Fruit fly (Drosophila melanogaster): ENCODE data around the gene sip2.

The sip2 gene

DNA sequence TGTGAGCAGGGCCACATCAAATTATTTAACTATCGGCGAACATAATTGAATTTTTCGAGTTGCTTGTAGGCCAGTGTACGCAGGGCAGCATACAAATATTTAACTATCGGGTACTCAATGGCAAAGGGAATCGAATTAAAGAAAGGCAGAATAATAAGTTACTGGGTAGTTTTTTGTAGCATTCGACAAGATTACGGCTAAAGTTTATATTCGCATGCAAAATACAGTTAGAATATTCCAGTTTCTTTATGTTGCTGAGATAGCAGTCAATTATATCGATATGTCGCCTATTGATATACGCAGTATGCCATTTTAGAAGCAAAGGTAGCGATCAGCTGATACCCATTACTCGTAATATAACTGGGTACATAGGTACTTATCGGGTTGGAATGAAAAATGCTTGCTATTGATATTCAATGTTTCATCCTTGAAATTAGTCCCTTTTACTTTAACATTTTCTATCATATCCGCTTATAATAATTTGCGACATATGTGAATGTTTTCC, 4.2 kb upstream of the sip2 start (continued):
- peak; percentile 34 for TF ChIP-seq gcm (GFP tag; optimal IDR thresholded peaks at IDR 0.05)
- TF ChIP-seq chinmo (GFP tag; IDR thresholded peaks at IDR 0.05; ENCODE audit: partially characterized antibody), result no peak; the same call in 3 of the 4 replicates
- no peak for TF ChIP-seq CG9609 (GFP tag; optimal IDR thresholded peaks at IDR 0.05)
- TF ChIP-seq D (optimal IDR thresholded peaks at IDR 0.05), result no peak
- TF ChIP-seq D (GFP tag; optimal IDR thresholded peaks at IDR 0.05), result no peak
- no peak for TF ChIP-seq ap (GFP tag; IDR thresholded peaks at IDR 0.05)
- peak; percentile 19; the same call in 1 of the 2 replicates for TF ChIP-seq CG42726 (GFP tag; IDR thresholded peaks at IDR 0.05; ENCODE audit: partially characterized antibody)
- peak; percentile 96 for TF ChIP-seq Dll (GFP tag; IDR thresholded peaks at IDR 0.05; ENCODE audit: partially characterized antibody)
- no peak for TF ChIP-seq pita (GFP tag; optimal IDR thresholded peaks at IDR 0.05)
- TF ChIP-seq bsh (GFP tag; optimal IDR thresholded peaks at IDR 0.05), result peak in 1 of 2 experiments; percentile 68
- TF ChIP-seq CG14014 (GFP tag; IDR thresholded peaks at IDR 0.05), result peak; percentile 22
- peak; percentile 54 for TF ChIP-seq ERR (GFP tag; optimal IDR thresholded peaks at IDR 0.05)
- peak; percentile 26 for TF ChIP-seq wek (GFP tag; optimal IDR thresholded peaks at IDR 0.05)
- TF ChIP-seq jumu (GFP tag; optimal IDR thresholded peaks at IDR 0.05), result peak; percentile 36
- no peak for TF ChIP-seq schlank (tag; optimal IDR thresholded peaks at IDR 0.05)
- TF ChIP-seq ci (GFP tag; IDR thresholded peaks at IDR 0.05), result peak; percentile 81
- peak; percentile 67 for TF ChIP-seq Gug (GFP tag; IDR thresholded peaks at IDR 0.05)
- peak; percentile 59 for TF ChIP-seq Hsf (GFP tag; optimal IDR thresholded peaks at IDR 0.05)
- peak; percentile 81; the same call in 1 of the 2 replicates for TF ChIP-seq bbx (GFP tag; IDR thresholded peaks at IDR 0.05; ENCODE audit: partially characterized antibody)
- peak; percentile 30 for TF ChIP-seq CG4854 (GFP tag; optimal IDR thresholded peaks at IDR 0.05)
- no peak for TF ChIP-seq CG8359 (GFP tag; optimal IDR thresholded peaks at IDR 0.05; ENCODE audit: borderline replicate concordance)
- no peak for TF ChIP-seq gem (tag; optimal IDR thresholded peaks at IDR 0.05)
- TF ChIP-seq Atf3 (GFP tag; optimal IDR thresholded peaks at IDR 0.05), result peak; percentile 23
- peak in 1 of 2 experiments; percentile 34 for TF ChIP-seq crp (GFP tag; optimal IDR thresholded peaks at IDR 0.05)
- TF ChIP-seq CG16779 (GFP tag; IDR thresholded peaks at IDR 0.05), result no peak
- TF ChIP-seq ewg (GFP tag; optimal IDR thresholded peaks at IDR 0.05), result no peak
- TF ChIP-seq CG6254 (GFP tag; optimal IDR thresholded peaks at IDR 0.05), result peak; percentile 17
- peak; percentile 61 for TF ChIP-seq fu2 (GFP tag; optimal IDR thresholded peaks at IDR 0.05)
- TF ChIP-seq CG1233 (GFP tag; optimal IDR thresholded peaks at IDR 0.05), result peak; percentile 8
- peak; percentile 15 for TF ChIP-seq Nf-YC (tag; optimal IDR thresholded peaks at IDR 0.05)
- peak; percentile 29 for TF ChIP-seq Fer3 (tag; optimal IDR thresholded peaks at IDR 0.05)
- no peak for TF ChIP-seq CG10274 (GFP tag; optimal IDR thresholded peaks at IDR 0.05)
- TF ChIP-seq CG10267 (tag; optimal IDR thresholded peaks at IDR 0.05), result peak; percentile 26
- TF ChIP-seq Meics (GFP tag; optimal IDR thresholded peaks at IDR 0.05), result peak; percentile 45
- TF ChIP-seq pb (GFP tag; optimal IDR thresholded peaks at IDR 0.05), result peak; percentile 37
- peak; percentile 52 for TF ChIP-seq Hmr (GFP tag; optimal IDR thresholded peaks at IDR 0.05)
- no peak for TF ChIP-seq sqz (GFP tag; optimal IDR thresholded peaks at IDR 0.05)
- no peak for TF ChIP-seq CG12744 (GFP tag; optimal IDR thresholded peaks at IDR 0.05)
- TF ChIP-seq CG9727 (GFP tag; optimal IDR thresholded peaks at IDR 0.05), result peak; percentile 46
- peak; percentile 24; the same call in 2 of the 3 replicates for TF ChIP-seq CG14050 (GFP tag; IDR thresholded peaks at IDR 0.05)
- TF ChIP-seq nmo (GFP tag; optimal IDR thresholded peaks at IDR 0.05), result peak; percentile 32
- TF ChIP-seq Taf1 (GFP tag; IDR thresholded peaks at IDR 0.05), result no peak
- peak; percentile 92 for TF ChIP-seq sens (GFP tag)
- no peak for TF ChIP-seq croc (GFP tag; conservative IDR thresholded peaks at IDR 0.05)
- TF ChIP-seq Nf-YB (GFP tag; optimal IDR thresholded peaks at IDR 0.05), result peak; percentile 6
- TF ChIP-seq CG15011 (GFP tag; optimal IDR thresholded peaks at IDR 0.05), result no peak
- TF ChIP-seq CG12659 (GFP tag; optimal IDR thresholded peaks at IDR 0.05), result peak; percentile 24
- TF ChIP-seq CG3726 (GFP tag; IDR thresholded peaks at IDR 0.05), result no peak
- peak; percentile 9 for TF ChIP-seq ind (GFP tag; optimal IDR thresholded peaks at IDR 0.05)

All from whole organism, embryonic.